Worm (Caenorhabditis elegans) whole organism, young adult: ENCODE results near the gene ZC513.14.

Experiments used
- B0035.1 ChIP-seq: sonication (generic microtip); optimal IDR thresholded peaks from 2 replicates; lab custom pipeline; 2016; ENCODE audit warnings: missing genetic modification characterization, mild to moderate bottlenecking, missing compliant biosample characterization, missing genotype, missing genetic modification reagents
- F10E7.11 ChIP-seq: sonication (generic microtip); optimal IDR thresholded peaks from 2 replicates; lab custom pipeline; 2017; ENCODE audit warnings: mild to moderate bottlenecking, missing genetic modification characterization, moderate library complexity, missing compliant biosample characterization
- dpl-1 ChIP-seq: fragments of 150-350 bp; optimal IDR thresholded peaks from 2 replicates; lab custom pipeline; 2014; ENCODE audit warnings: missing biosample characterization, missing genetic modification reagents, missing genetic modification characterization
- ets-4 ChIP-seq: fragments of 200-800 bp; sonication (Bioruptor generic); optimal IDR thresholded peaks from 2 replicates; lab custom pipeline; 2018; ENCODE audit warnings: mild to moderate bottlenecking, missing genetic modification characterization, missing compliant biosample characterization
- mcd-1 ChIP-seq: fragments of 200-800 bp; sonication (Bioruptor generic); IDR thresholded peaks from 2 replicates; pipeline ENCODE4 v1.3.6; 2022; ENCODE audit warnings: missing genetic modification reagents, missing genetic modification characterization, missing compliant biosample characterization
- mxl-1 ChIP-seq: sonication (generic microtip); optimal IDR thresholded peaks from 2 replicates; lab custom pipeline; 2016; ENCODE audit warnings: missing genetic modification characterization, missing compliant biosample characterization
- nfya-1 ChIP-seq: sonication (generic microtip); optimal IDR thresholded peaks from 2 replicates; lab custom pipeline; 2017; ENCODE audit warnings: antibody characterized with exemption, missing compliant biosample characterization, missing genetic modification characterization, borderline replicate concordance; ENCODE audit not compliant: insufficient read depth
- nhr-27 ChIP-seq: fragments of 200-800 bp; sonication (Bioruptor generic); optimal IDR thresholded peaks from 2 replicates; lab custom pipeline; 2018; ENCODE audit warnings: mild to moderate bottlenecking, missing genetic modification characterization, moderate library complexity, missing compliant biosample characterization
- rcor-1 ChIP-seq: fragments of 200-800 bp; sonication (Bioruptor generic); IDR thresholded peaks from 2 replicates; pipeline ENCODE4 v1.3.6; 2022; ENCODE audit warnings: missing genetic modification reagents, missing genetic modification characterization, missing compliant biosample characterization
- repo-1 ChIP-seq: sonication (generic microtip); optimal IDR thresholded peaks from 2 replicates; lab custom pipeline; 2017; ENCODE audit warnings: mild to moderate bottlenecking, missing genetic modification characterization, missing compliant biosample characterization
- snpc-1.3 ChIP-seq: sonication (generic microtip); optimal IDR thresholded peaks from 2 replicates; lab custom pipeline; 2017; ENCODE audit warnings: missing genetic modification characterization, mild to moderate bottlenecking, missing compliant biosample characterization, antibody characterized with exemption, moderate library complexity, missing genotype, missing genetic modification reagents; ENCODE audit not compliant: insufficient read depth
- snpc-3.4 ChIP-seq: sonication (generic microtip); optimal IDR thresholded peaks from 2 replicates; lab custom pipeline; 2017; ENCODE audit warnings: missing genetic modification characterization, mild to moderate bottlenecking, missing compliant biosample characterization, antibody characterized with exemption, moderate library complexity, missing genotype, missing genetic modification reagents
- snpc-4 ChIP-seq, 5 experiments: fragments of 150-350 bp in 1 of 5; sonication (generic microtip) in 4 of 5; optimal IDR thresholded peaks; 2 replicates each; lab custom pipeline; 2014 to 2018; ENCODE audit warnings: missing genetic modification characterization in 5 of 5, missing biosample characterization in 3 of 5, antibody characterized with exemption in 2 of 5, mild to moderate bottlenecking in 2 of 5, missing compliant biosample characterization in 2 of 5, missing genotype in 2 of 5, moderate library complexity in 2 of 5, missing genetic modification reagents in 1 of 5
- unc-130 ChIP-seq: sonication (generic microtip); optimal IDR thresholded peaks from 2 replicates; lab custom pipeline; 2016; ENCODE audit warnings: missing genetic modification reagents, missing genetic modification characterization, missing compliant biosample characterization

ce11 chrV:7995878-7996277, 40.0 kb downstream of the ZC513.14 start, which contains the start of gene Y97E10AR.2:
- TF ChIP-seq nhr-27 (tag; lab: Kevin White, UChicago) (no peak), nfya-1 (tag; lab: Kevin White, UChicago) (no peak), F10E7.11 (tag; lab: Kevin White, UChicago) (no peak), repo-1 (tag; lab: Kevin White, UChicago) (no peak), ets-4 (GFP tag; lab: Kevin White, UChicago) (no peak), mxl-1 (no peak), snpc-4 (GFP tag; optimal IDR thresholded peaks at IDR 0.05; lab: Kevin White, UChicago) (no peak), snpc-4 (tag; optimal IDR thresholded peaks at IDR 0.05; lab: Kevin White, UChicago) (no peak), snpc-1.3 (tag; lab: Kevin White, UChicago) (no peak), snpc-3.4 (tag; lab: Kevin White, UChicago) (no peak), unc-130 (GFP tag; lab: Kevin White, UChicago) (no peak), rcor-1 (no peak), B0035.1 (no peak), mcd-1 (GFP tag; lab: Robert Waterston, UW) (no peak), dpl-1 (GFP tag; lab: Kevin White, UChicago) (no peak)
